Fruit fly (Drosophila melanogaster) whole organism, embryonic: Measurements from ENCODE around the gene CG10874.

Experiments used
- Abd-B ChIP-seq: fragments of 200-800 bp; sonication (Bioruptor generic); optimal IDR thresholded peaks from 2 replicates; lab custom pipeline; 2018; ENCODE audit warnings: missing biosample characterization, mild to moderate bottlenecking, missing genetic modification characterization, moderate library complexity
- Asciz ChIP-seq: fragments of 200-800 bp; sonication (Bioruptor generic); optimal IDR thresholded peaks from 2 replicates; lab custom pipeline; 2017; ENCODE audit warnings: missing biosample characterization, mild to moderate bottlenecking, missing genetic modification characterization, missing genetic modification reagents
- Atf-2 ChIP-seq: fragments of 200-800 bp; sonication (Bioruptor generic); optimal IDR thresholded peaks from 2 replicates; lab custom pipeline; 2016; ENCODE audit warnings: missing biosample characterization, missing genetic modification characterization
- CG10321 ChIP-seq: fragments of 200-800 bp; sonication (Bioruptor generic); IDR thresholded peaks from 2 replicates; pipeline ENCODE4 v1.3.6; 2022; ENCODE audit warnings: missing biosample characterization, missing genetic modification characterization
- CG10543 ChIP-seq: fragments of 200-800 bp; sonication (Bioruptor generic); optimal IDR thresholded peaks from 3 replicates; lab custom pipeline; 2017; ENCODE audit warnings: missing biosample characterization, mild to moderate bottlenecking, missing genetic modification characterization, moderate library complexity
- CG11093 ChIP-seq: fragments of 200-800 bp; sonication (Bioruptor generic); IDR thresholded peaks from 3 replicates; pipeline ENCODE4 v1.3.6; 2022; ENCODE audit warnings: missing biosample characterization, missing genetic modification characterization
- CG12155 ChIP-seq: fragments of 200-800 bp; sonication (Bioruptor generic); optimal IDR thresholded peaks from 3 replicates; lab custom pipeline; 2016; ENCODE audit warnings: missing biosample characterization, missing genetic modification characterization
- CG12659 ChIP-seq: fragments of 200-800 bp; sonication (Bioruptor generic); optimal IDR thresholded peaks from 3 replicates; lab custom pipeline; 2017; ENCODE audit warnings: mild to moderate bottlenecking, missing biosample characterization, missing genetic modification reagents, missing genetic modification characterization
- CG17186 ChIP-seq: fragments of 200-800 bp; sonication (Bioruptor generic); optimal IDR thresholded peaks from 3 replicates; lab custom pipeline; 2017; ENCODE audit warnings: missing biosample characterization, missing genetic modification reagents, missing genetic modification characterization
- CG17612 ChIP-seq: fragments of 200-800 bp; sonication (Bioruptor generic); IDR thresholded peaks from 2 replicates; pipeline ENCODE4 v1.3.6; 2022; ENCODE audit warnings: missing biosample characterization, missing genetic modification characterization
- CG18764 ChIP-seq: fragments of 200-800 bp; sonication (Bioruptor generic); optimal IDR thresholded peaks from 3 replicates; lab custom pipeline; 2016; ENCODE audit warnings: missing biosample characterization, missing genetic modification characterization
- CG2120 ChIP-seq: fragments of 200-800 bp; sonication (Bioruptor generic); optimal IDR thresholded peaks from 3 replicates; lab custom pipeline; 2016; ENCODE audit warnings: missing biosample characterization, missing genetic modification characterization
- CG30020 ChIP-seq: fragments of 200-800 bp; optimal IDR thresholded peaks from 2 replicates; lab custom pipeline; 2019; ENCODE audit warnings: missing biosample characterization, mild to moderate bottlenecking, missing genetic modification characterization, moderate library complexity
- CG32767 ChIP-seq: fragments of 200-800 bp; sonication (Bioruptor generic); IDR thresholded peaks from 2 replicates; pipeline ENCODE4 v1.3.6; 2022; ENCODE audit warnings: missing biosample characterization, missing genetic modification characterization
- CG32772 ChIP-seq: fragments of 200-800 bp; sonication (Bioruptor generic); IDR thresholded peaks from 2 replicates; pipeline ENCODE4 v1.3.6; 2022; ENCODE audit warnings: missing biosample characterization, missing genetic modification characterization
- CG3838 ChIP-seq: fragments of 200-800 bp; sonication (Bioruptor generic); optimal IDR thresholded peaks from 3 replicates; lab custom pipeline; 2016; ENCODE audit warnings: missing biosample characterization, missing genetic modification characterization
- CG3847 ChIP-seq: fragments of 200-800 bp; sonication (Bioruptor generic); IDR thresholded peaks from 2 replicates; pipeline ENCODE4 v1.3.6; 2022; ENCODE audit warnings: missing biosample characterization, missing genetic modification characterization
- CG42726 ChIP-seq: fragments of 200-800 bp; sonication (Bioruptor generic); IDR thresholded peaks from 2 replicates; pipeline ENCODE4 v1.3.6; 2022; ENCODE audit warnings: missing biosample characterization, missing genetic modification characterization; ENCODE audit not compliant: partially characterized antibody
- CG8281 ChIP-seq: fragments of 200-800 bp; sonication (Bioruptor generic); optimal IDR thresholded peaks from 2 replicates; lab custom pipeline; 2018; ENCODE audit warnings: missing biosample characterization, mild to moderate bottlenecking, missing genetic modification characterization, moderate library complexity
- CG8924 ChIP-seq: fragments of 200-800 bp; optimal IDR thresholded peaks from 3 replicates; lab custom pipeline; 2019; ENCODE audit warnings: missing biosample characterization, mild to moderate bottlenecking, missing genetic modification characterization, moderate library complexity
- Deaf1 ChIP-seq: fragments of 200-800 bp; optimal IDR thresholded peaks from 3 replicates; lab custom pipeline; 2019; ENCODE audit warnings: missing biosample characterization, mild to moderate bottlenecking, missing genetic modification characterization, moderate library complexity
- Dref ChIP-seq: fragments of 200-800 bp; sonication (Bioruptor generic); IDR thresholded peaks from 2 replicates; pipeline ENCODE4 v1.3.6; 2022; ENCODE audit warnings: missing biosample characterization, missing genetic modification characterization
- Ets97D ChIP-seq: fragments of 200-800 bp; sonication (Bioruptor generic); optimal IDR thresholded peaks from 3 replicates; lab custom pipeline; 2016; ENCODE audit warnings: missing biosample characterization, missing genetic modification characterization
- Hmx ChIP-seq: fragments of 200-800 bp; sonication (Bioruptor generic); optimal IDR thresholded peaks from 2 replicates; lab custom pipeline; 2016; ENCODE audit warnings: missing biosample characterization, missing genetic modification characterization
- NC2α ChIP-seq: fragments of 200-800 bp; sonication (Bioruptor generic); optimal IDR thresholded peaks from 2 replicates; lab custom pipeline; 2016; ENCODE audit warnings: missing biosample characterization, missing genetic modification characterization
- Opbp ChIP-seq: fragments of 200-800 bp; sonication (Bioruptor generic); IDR thresholded peaks from 3 replicates; pipeline ENCODE4 v1.3.6; 2022; ENCODE audit warnings: missing biosample characterization, missing genetic modification characterization; ENCODE audit not compliant: partially characterized antibody
- Ptx1 ChIP-seq: fragments of 200-800 bp; sonication (Bioruptor generic); IDR thresholded peaks from 2 replicates; pipeline ENCODE4 v1.3.6; 2022; ENCODE audit warnings: missing biosample characterization, missing genetic modification characterization
- Rx ChIP-seq: fragments of 200-800 bp; sonication (Bioruptor generic); IDR thresholded peaks from 2 replicates; pipeline ENCODE4 v1.3.6; 2022; ENCODE audit warnings: missing biosample characterization, missing genetic modification characterization
- Trl ChIP-seq, 3 experiments: fragments of >200 bp in 2 of 3; fragments of 200-800 bp in 1 of 3; sonication (Bioruptor generic) in 1 of 3; optimal IDR thresholded peaks; 2 replicates in 1 of 3; 3 replicates in 2 of 3; lab custom pipeline; 2016 to 2017; ENCODE audit warnings: missing biosample characterization in 1 of 3, missing genetic modification characterization in 1 of 3
- abd-A ChIP-seq: fragments of 200-800 bp; sonication (Bioruptor generic); optimal IDR thresholded peaks from 3 replicates; lab custom pipeline; 2019; ENCODE audit warnings: missing biosample characterization, mild to moderate bottlenecking, missing genetic modification characterization, moderate library complexity
- bbx ChIP-seq: fragments of 200-800 bp; sonication (Bioruptor generic); IDR thresholded peaks from 2 replicates; pipeline ENCODE4 v1.3.6; 2022; ENCODE audit warnings: missing biosample characterization, missing genetic modification characterization; ENCODE audit not compliant: partially characterized antibody
- caup ChIP-seq: fragments of 200-800 bp; sonication (Bioruptor generic); optimal IDR thresholded peaks from 3 replicates; lab custom pipeline; 2017; ENCODE audit warnings: missing biosample characterization, mild to moderate bottlenecking, missing genetic modification characterization, moderate library complexity; ENCODE audit not compliant: severe bottlenecking
- ci ChIP-seq: fragments of 200-800 bp; sonication (Bioruptor generic); IDR thresholded peaks from 3 replicates; pipeline ENCODE4 v1.3.6; 2022; ENCODE audit warnings: missing biosample characterization, missing genetic modification characterization
- cwo ChIP-seq: fragments of 200-800 bp; sonication (Bioruptor generic); optimal IDR thresholded peaks from 3 replicates; lab custom pipeline; 2017; ENCODE audit warnings: missing biosample characterization, missing genetic modification characterization, mild to moderate bottlenecking, moderate library complexity, missing genetic modification reagents
- dan ChIP-seq: fragments of 200-800 bp; sonication (Bioruptor generic); IDR thresholded peaks from 2 replicates; pipeline ENCODE4 v1.3.6; 2022; ENCODE audit warnings: missing biosample characterization, missing genetic modification characterization
- eve ChIP-seq, 2 experiments: fragments of >200 bp; optimal IDR thresholded peaks; 2 replicates each; lab custom pipeline; 2017; ENCODE audit warnings: missing biosample characterization in 2 of 2, missing genetic modification characterization in 2 of 2
- ewg ChIP-seq: fragments of 200-800 bp; sonication (Bioruptor generic); optimal IDR thresholded peaks from 3 replicates; lab custom pipeline; 2017; ENCODE audit warnings: mild to moderate bottlenecking, missing biosample characterization, missing genetic modification reagents, missing genetic modification characterization
- kah ChIP-seq: fragments of 200-800 bp; sonication (Bioruptor generic); optimal IDR thresholded peaks from 2 replicates; lab custom pipeline; 2018; ENCODE audit warnings: missing biosample characterization, mild to moderate bottlenecking, missing genetic modification characterization
- knrl ChIP-seq: fragments of 200-800 bp; sonication (Bioruptor generic); IDR thresholded peaks from 3 replicates; pipeline ENCODE4 v1.3.6; 2022; ENCODE audit warnings: missing biosample characterization, missing genetic modification characterization; ENCODE audit not compliant: partially characterized antibody
- nerfin-2 ChIP-seq: fragments of 200-800 bp; sonication (Bioruptor generic); IDR thresholded peaks from 2 replicates; pipeline ENCODE4 v1.3.6; 2022; ENCODE audit warnings: missing biosample characterization, missing genetic modification characterization; ENCODE audit not compliant: partially characterized antibody
- pho ChIP-seq: fragments of 200-800 bp; sonication (Bioruptor generic); optimal IDR thresholded peaks from 2 replicates; lab custom pipeline; 2016; ENCODE audit warnings: missing biosample characterization, missing genetic modification characterization
- ro ChIP-seq: fragments of 200-800 bp; sonication (Bioruptor generic); IDR thresholded peaks from 2 replicates; pipeline ENCODE4 v1.3.6; 2022; ENCODE audit warnings: missing biosample characterization, missing genetic modification characterization
- run ChIP-seq: fragments of 200-800 bp; sonication (Bioruptor generic); optimal IDR thresholded peaks from 3 replicates; lab custom pipeline; 2018; ENCODE audit warnings: missing biosample characterization, mild to moderate bottlenecking, missing genetic modification characterization
- scrt ChIP-seq: fragments of 200-800 bp; sonication (Bioruptor generic); optimal IDR thresholded peaks from 2 replicates; lab custom pipeline; 2018; ENCODE audit warnings: missing biosample characterization, mild to moderate bottlenecking, missing genetic modification characterization, moderate library complexity
- sd ChIP-seq: fragments of 200-800 bp; sonication (Bioruptor generic); optimal IDR thresholded peaks from 3 replicates; lab custom pipeline; 2018; ENCODE audit warnings: missing biosample characterization, mild to moderate bottlenecking, missing genetic modification characterization, moderate library complexity
- slou ChIP-seq: fragments of 200-800 bp; sonication (Bioruptor generic); optimal IDR thresholded peaks from 3 replicates; lab custom pipeline; 2016; ENCODE audit warnings: missing biosample characterization, missing genetic modification characterization
- sug ChIP-seq: fragments of 200-800 bp; optimal IDR thresholded peaks from 2 replicates; lab custom pipeline; 2019; ENCODE audit warnings: missing biosample characterization, mild to moderate bottlenecking, missing genetic modification characterization, moderate library complexity

CG10874 gene

dm6 chr2L:2193357-2193780 is 1.2 kb upstream of the CG10874 start (continued):
- TF ChIP-seq scrt (peak; percentile 37), Ptx1 (no peak), CG3838 (GFP tag; lab: Kevin White, UChicago) (no peak), CG10321 (GFP tag; lab: Robert Waterston, UW) (no peak), CG11093 (GFP tag; lab: Robert Waterston, UW) (peak; percentile 33; the same call in 1 of the 3 replicates), sug (tag; lab: Kevin White, UChicago) (peak; percentile 82), CG30020 (no peak), caup (GFP tag; lab: Kevin White, UChicago) (peak; percentile 53), Abd-B (GFP tag; lab: Kevin White, UChicago) (peak; percentile 47), CG12659 (GFP tag; lab: Kevin White, UChicago) (peak; percentile 86), Opbp (no peak), CG17186 (GFP tag; lab: Kevin White, UChicago) (peak; percentile 92), CG18764 (GFP tag; lab: Kevin White, UChicago) (no peak), kah (GFP tag; lab: Kevin White, UChicago) (peak; percentile 74), CG12155 (GFP tag; lab: Kevin White, UChicago) (peak; percentile 89), Atf-2 (no peak), nerfin-2 (GFP tag; lab: Robert Waterston, UW) (no peak), bbx (GFP tag; lab: Robert Waterston, UW) (no peak)

dm6 chr2L:2191404-2191803 is 782 bp downstream of the CG10874 start:
- TF ChIP-seq CG11093 (GFP tag; lab: Robert Waterston, UW) (no peak), CG17612 (GFP tag; lab: Robert Waterston, UW) (no peak), sd (tag; lab: Kevin White, UChicago) (peak; percentile 63), CG32772 (GFP tag; lab: Robert Waterston, UW) (no peak), ewg (GFP tag; lab: Kevin White, UChicago) (no peak), slou (GFP tag; lab: Kevin White, UChicago) (no peak), abd-A (tag; lab: Kevin White, UChicago) (peak; percentile 52), NC2α (no peak), Asciz (GFP tag; lab: Kevin White, UChicago) (no peak), CG10543 (peak; percentile 5)
- TF ChIP-seq, all 482 proteins: peak for 3

- TF ChIP-seq ci (0 out of 3 replicates have a peak, but pooled peaks have one; percentile 29), CG2120 (no peak)
- TF ChIP-seq, all 482 proteins: peak for 1
These were observed 1.5 kb downstream of the CG10874 start for dm6 chr2L:2190684-2191083.

dm6 chr2L:2189100-2189499 is 3.1 kb downstream of the CG10874 start:
- TF ChIP-seq CG3847 (0 out of 2 replicates have a peak, but pooled peaks have one; percentile 23), knrl (GFP tag; lab: Robert Waterston, UW) (no peak), CG8924 (tag; lab: Kevin White, UChicago) (peak; percentile 69), CG32767 (GFP tag; lab: Robert Waterston, UW) (no peak), Deaf1 (tag; lab: Kevin White, UChicago) (no peak), ro (GFP tag; lab: Robert Waterston, UW) (peak; percentile 49; the same call in 1 of the 2 replicates), pho (GFP tag; lab: Kevin White, UChicago) (no peak), CG8281 (tag; lab: Kevin White, UChicago) (peak; percentile 13), eve (GFP tag; optimal IDR thresholded peaks at IDR 0.05; lab: Kevin White, UChicago) (no peak), Trl (optimal IDR thresholded peaks at IDR 0.05; lab: Kevin White, UChicago) (no peak), Trl (GFP tag; optimal IDR thresholded peaks at IDR 0.05; lab: Kevin White, UChicago) (peak; percentile 73), Hmx (GFP tag; lab: Kevin White, UChicago) (no peak), Dref (GFP tag; lab: Robert Waterston, UW) (no peak), Ets97D (GFP tag; lab: Kevin White, UChicago) (peak; percentile 19), Rx (GFP tag; lab: Robert Waterston, UW) (peak; percentile 39; the same call in 1 of the 2 replicates), dan (GFP tag; lab: Robert Waterston, UW) (peak; percentile 25; the same call in 1 of the 2 replicates), CG42726 (GFP tag; lab: Robert Waterston, UW) (no peak), run (no peak), cwo (GFP tag; lab: Kevin White, UChicago) (no peak)
